Worm (Caenorhabditis elegans): Measurements from ENCODE around the gene ugt-7.

ce11 chrV:5033099-5033498, 32.7 kb upstream of the ugt-7 start, which contains the start of gene K11D12.13:
- TF ChIP-seq dao-5 (tag; optimal IDR thresholded peaks at IDR 0.05) (no peak), him-1 (tag; optimal IDR thresholded peaks at IDR 0.05) (no peak)

All from whole organism, L4/young adult.